Fruit fly (Drosophila melanogaster): ENCODE results near the gene daw.

daw gene

dm6 chr2L:2847112-2847682 lies 42.1 kb downstream of the daw start, which contains the start of the genes CG3117 and CG2983:
Gene CG3117, minus strand, starts transcription at chr2L:2847212.
Gene CG2983, plus strand, starts transcription at chr2L:2847632.
- TF ChIP-seq CG8478 (optimal IDR thresholded peaks at IDR 0.05) (no peak), CTCF (optimal IDR thresholded peaks at IDR 0.05) (no peak)

DNA sequence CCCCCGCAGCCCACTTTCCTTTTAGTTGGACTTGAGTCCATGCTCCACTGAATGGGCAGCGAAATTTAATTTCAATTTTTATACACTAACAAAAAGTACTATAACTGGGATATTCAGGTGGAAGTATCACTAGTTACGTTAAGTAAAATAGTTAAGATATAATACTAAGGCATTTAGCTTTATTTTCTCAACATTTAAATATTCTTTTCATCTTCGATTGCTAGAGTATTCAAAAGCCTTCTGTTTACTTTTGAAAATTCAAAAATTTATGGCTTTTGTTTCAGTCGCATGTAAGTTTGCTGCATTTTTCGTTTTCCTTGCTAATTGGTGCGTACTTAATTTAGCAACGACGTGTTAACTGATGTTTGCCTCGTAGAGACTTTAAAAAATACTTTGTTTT lies 46.5 kb downstream of the daw start:
- TF ChIP-seq CTCF (optimal IDR thresholded peaks at IDR 0.05) (no peak), CG8478 (optimal IDR thresholded peaks at IDR 0.05) (no peak)

DNA sequence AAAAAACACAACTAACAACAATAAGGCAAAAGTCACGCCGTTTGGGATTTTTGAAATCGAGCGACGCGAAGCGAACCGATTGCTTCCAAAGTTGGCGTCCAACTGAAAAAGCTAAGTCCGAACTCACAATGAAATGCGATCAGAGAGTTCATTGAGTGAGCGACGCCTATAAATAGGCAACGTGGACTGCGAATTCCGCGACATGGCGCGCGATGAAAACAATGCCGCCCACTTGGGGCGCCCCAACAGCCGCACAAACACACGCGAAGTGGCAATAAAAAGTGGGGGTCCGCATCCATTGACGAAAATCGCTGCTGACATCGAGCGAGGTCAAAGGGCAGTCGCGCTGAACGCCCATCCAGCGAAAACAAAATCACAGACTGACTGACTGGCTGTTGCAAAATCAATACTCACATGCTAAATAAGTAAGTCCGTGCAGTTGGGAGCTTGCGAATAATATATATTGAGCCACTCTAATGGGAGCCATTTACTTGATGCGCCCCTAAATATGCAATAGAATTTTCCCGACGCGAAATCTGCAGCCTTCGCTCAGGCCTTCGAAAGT lies 50.2 kb downstream of the daw start:
- TF ChIP-seq CTCF (optimal IDR thresholded peaks at IDR 0.05) (peak in 1 of 2 experiments; percentile 57), CG8478 (optimal IDR thresholded peaks at IDR 0.05) (no peak)

dm6 chr2L:2855773-2856615 lies 50.9 kb downstream of the daw start, which contains the start of the genes CG3104 and RpS21:
Gene CG3104, minus strand, starts transcription at chr2L:2855778.
Gene RpS21, plus strand, starts transcription at chr2L:2856070.
- TF ChIP-seq CG8478 (optimal IDR thresholded peaks at IDR 0.05) (no peak), CTCF (optimal IDR thresholded peaks at IDR 0.05) (peak; percentile 92 to 95)

DNA sequence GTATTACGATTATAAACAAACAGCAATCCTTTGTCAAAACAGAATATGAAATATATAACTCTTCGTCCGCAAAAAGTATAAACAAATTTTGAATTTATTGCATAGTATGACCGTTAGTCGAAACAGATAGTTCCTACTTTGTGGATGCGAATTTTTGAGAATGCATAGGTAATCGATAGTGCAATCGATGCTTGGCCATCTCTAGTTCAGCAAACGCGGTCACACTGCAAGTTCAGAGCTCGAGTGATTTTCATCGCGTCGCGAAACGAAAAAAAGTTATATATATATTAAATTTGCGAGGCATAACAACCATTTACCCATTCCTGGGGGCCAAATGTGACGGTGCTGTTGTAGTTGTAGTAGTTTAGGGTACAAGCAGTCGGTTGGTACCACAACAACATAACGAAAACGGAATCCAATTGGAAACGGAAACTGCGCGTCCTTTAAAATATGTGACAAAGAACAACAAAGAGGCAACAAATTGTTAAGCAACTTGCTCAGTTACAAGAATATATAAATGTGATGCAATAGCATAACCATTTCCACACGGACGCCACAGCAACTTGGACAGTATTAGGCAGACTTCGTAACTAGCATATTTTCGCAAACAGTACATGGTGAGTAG lies 52.0 kb downstream of the daw start, which contains the start of gene CG2991:
Gene CG2991 (plus strand): TSS at position 205 of the 625 bp plus-strand sequence.
- TF ChIP-seq CG8478 (optimal IDR thresholded peaks at IDR 0.05) (no peak), CTCF (optimal IDR thresholded peaks at IDR 0.05) (peak; percentile 7 to 57)

dm6 chr2L:2857862-2858734 lies 53.0 kb downstream of the daw start:
- TF ChIP-seq CTCF (optimal IDR thresholded peaks at IDR 0.05) (no peak), CG8478 (optimal IDR thresholded peaks at IDR 0.05) (no peak)

DNA sequence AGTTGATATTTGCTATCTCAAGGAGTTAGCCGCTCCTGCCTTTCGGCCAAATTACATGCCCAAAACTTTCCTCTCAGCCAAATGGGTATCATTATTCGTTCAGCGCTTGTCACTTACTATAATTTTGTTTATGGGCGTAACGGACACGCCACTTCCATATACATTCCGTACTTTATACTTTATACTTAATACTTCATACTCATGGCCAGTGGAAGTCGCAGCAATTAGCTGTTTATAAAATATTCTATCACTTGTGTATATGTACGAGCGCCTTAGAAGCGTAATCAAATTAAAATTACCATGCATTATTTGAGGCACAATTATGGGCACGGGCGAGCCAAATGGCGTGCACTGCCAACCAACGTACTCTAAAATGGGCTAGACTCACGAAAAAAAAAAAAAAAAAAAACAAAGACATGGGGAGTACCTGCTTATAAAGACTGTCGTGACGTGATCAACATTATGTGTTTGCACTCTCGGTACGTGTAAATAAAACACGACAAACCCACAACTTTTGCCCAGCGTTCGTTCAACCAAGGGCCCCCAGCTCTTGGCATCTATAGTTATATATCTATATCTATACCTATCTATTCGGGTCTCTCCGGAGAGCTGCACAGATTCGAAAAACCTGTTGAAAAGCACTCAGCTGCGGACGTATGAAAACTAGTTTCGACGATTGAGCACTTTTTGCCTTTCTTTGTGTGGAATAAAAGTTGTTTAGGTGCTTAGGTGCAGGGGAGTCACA lies 56.3 kb downstream of the daw start:
- TF ChIP-seq CTCF (optimal IDR thresholded peaks at IDR 0.05) (no peak), CG8478 (optimal IDR thresholded peaks at IDR 0.05) (no peak)
